Worm (Caenorhabditis elegans): ENCODE results near the gene Y51H7BR.4.
"Not testable (repeated sequence)": the region's sequence is repeated elsewhere in the genome, so short reads cannot be mapped to it uniquely, and the experiment has no call there.

ce11 chrII:1543182-1543581 lies 14.0 kb downstream of the Y51H7BR.4 start, which contains the start of gene K05F6.4:
- not testable (repeated sequence) for TF ChIP-seq hlh-30 (tag; optimal IDR thresholded peaks at IDR 0.05; ENCODE audit: insufficient read depth); T20F7.1 (GFP tag; optimal IDR thresholded peaks at IDR 0.05); tag-97 (GFP tag; IDR thresholded peaks at IDR 0.05); nhr-102 (tag; optimal IDR thresholded peaks at IDR 0.05); vab-7 (GFP tag; IDR thresholded peaks at IDR 0.05)
